Fruit fly (Drosophila melanogaster) whole organism, embryonic: ENCODE measurements around the gene Moe.

Source experiments
- CG10366 ChIP-seq: fragments of 200-800 bp; sonication (Bioruptor generic); IDR thresholded peaks from 2 replicates; pipeline ENCODE4 v1.3.6; 2022; ENCODE audit warnings: missing biosample characterization, missing genetic modification characterization
- CG10462 ChIP-seq: fragments of 200-800 bp; sonication (Bioruptor generic); optimal IDR thresholded peaks from 2 replicates; lab custom pipeline; 2016; ENCODE audit warnings: missing biosample characterization, missing genetic modification characterization
- CG10543 ChIP-seq: fragments of 200-800 bp; sonication (Bioruptor generic); optimal IDR thresholded peaks from 3 replicates; lab custom pipeline; 2017; ENCODE audit warnings: missing biosample characterization, mild to moderate bottlenecking, missing genetic modification characterization, moderate library complexity
- CG10565 ChIP-seq: fragments of 200-800 bp; sonication (Bioruptor generic); optimal IDR thresholded peaks from 3 replicates; lab custom pipeline; 2016; ENCODE audit warnings: missing biosample characterization, mild to moderate bottlenecking, missing genetic modification characterization
- CG11085 ChIP-seq: fragments of 200-800 bp; sonication (Bioruptor generic); IDR thresholded peaks from 2 replicates; pipeline ENCODE4 v1.3.6; 2022; ENCODE audit warnings: missing biosample characterization, missing genetic modification characterization
- CG11560 ChIP-seq: fragments of 200-800 bp; sonication (Bioruptor generic); IDR thresholded peaks from 3 replicates; pipeline ENCODE4 v1.3.6; 2022; ENCODE audit warnings: missing biosample characterization, missing genetic modification characterization
- CG14050 ChIP-seq: fragments of 200-800 bp; sonication (Bioruptor generic); IDR thresholded peaks from 3 replicates; pipeline ENCODE4 v1.3.6; 2022; ENCODE audit warnings: missing biosample characterization, missing genetic modification characterization
- CG14441 ChIP-seq: fragments of 200-800 bp; sonication (Bioruptor generic); IDR thresholded peaks from 2 replicates; pipeline ENCODE4 v1.3.6; 2022; ENCODE audit warnings: missing biosample characterization, missing genetic modification characterization
- CG14667 ChIP-seq: fragments of 200-800 bp; sonication (Bioruptor generic); IDR thresholded peaks from 2 replicates; pipeline ENCODE4 v1.3.6; 2022; ENCODE audit warnings: missing biosample characterization, missing genetic modification characterization
- CG14965 ChIP-seq: fragments of 200-800 bp; sonication (Bioruptor generic); optimal IDR thresholded peaks from 2 replicates; lab custom pipeline; 2016; ENCODE audit warnings: missing biosample characterization, missing genetic modification characterization, borderline replicate concordance
- CG17328 ChIP-seq: fragments of 200-800 bp; sonication (Bioruptor generic); IDR thresholded peaks from 2 replicates; pipeline ENCODE4 v1.3.6; 2022; ENCODE audit warnings: missing biosample characterization, missing genetic modification characterization
- CG2875 ChIP-seq: fragments of 200-800 bp; sonication (Bioruptor generic); optimal IDR thresholded peaks from 2 replicates; lab custom pipeline; 2017; ENCODE audit warnings: missing biosample characterization, mild to moderate bottlenecking, missing genetic modification characterization, missing genetic modification reagents
- CG2889 ChIP-seq: fragments of 200-800 bp; sonication (Bioruptor generic); IDR thresholded peaks from 3 replicates; pipeline ENCODE4 v1.3.6; 2022; ENCODE audit warnings: missing biosample characterization, missing genetic modification characterization
- CG30431 ChIP-seq: fragments of 200-800 bp; sonication (Bioruptor generic); optimal IDR thresholded peaks from 2 replicates; lab custom pipeline; 2017; ENCODE audit warnings: missing biosample characterization, missing genetic modification characterization
- CG4282 ChIP-seq: fragments of 200-800 bp; sonication (Bioruptor generic); optimal IDR thresholded peaks from 2 replicates; lab custom pipeline; 2016; ENCODE audit warnings: missing biosample characterization, missing genetic modification characterization
- CG7271 ChIP-seq: fragments of 200-800 bp; sonication (Bioruptor generic); optimal IDR thresholded peaks from 2 replicates; lab custom pipeline; 2018; ENCODE audit warnings: missing biosample characterization, mild to moderate bottlenecking, missing genetic modification characterization, moderate library complexity
- CG8944 ChIP-seq: fragments of 200-800 bp; sonication (Bioruptor generic); optimal IDR thresholded peaks from 3 replicates; lab custom pipeline; 2016; ENCODE audit warnings: missing biosample characterization, missing genetic modification characterization
- CG9797 ChIP-seq: fragments of 200-800 bp; sonication (Bioruptor generic); optimal IDR thresholded peaks from 3 replicates; lab custom pipeline; 2018; ENCODE audit warnings: missing biosample characterization, mild to moderate bottlenecking, missing genetic modification characterization
- CrebB ChIP-seq: fragments of 200-800 bp; sonication (Bioruptor generic); optimal IDR thresholded peaks from 3 replicates; lab custom pipeline; 2018; ENCODE audit warnings: missing biosample characterization, mild to moderate bottlenecking, missing genetic modification characterization
- Dref ChIP-seq: fragments of 200-800 bp; sonication (Bioruptor generic); IDR thresholded peaks from 2 replicates; pipeline ENCODE4 v1.3.6; 2022; ENCODE audit warnings: missing biosample characterization, missing genetic modification characterization
- HLH54F ChIP-seq: fragments of 200-800 bp; sonication (Bioruptor generic); optimal IDR thresholded peaks from 3 replicates; lab custom pipeline; 2016; ENCODE audit warnings: missing biosample characterization, missing genetic modification characterization
- Hand ChIP-seq: fragments of 200-800 bp; sonication (Bioruptor generic); optimal IDR thresholded peaks from 2 replicates; lab custom pipeline; 2017; ENCODE audit warnings: mild to moderate bottlenecking, missing biosample characterization, missing genetic modification reagents, missing genetic modification characterization
- Hr3 ChIP-seq: fragments of 200-800 bp; sonication (Bioruptor generic); optimal IDR thresholded peaks from 3 replicates; lab custom pipeline; 2016; ENCODE audit warnings: missing biosample characterization, missing genetic modification characterization
- Hr51 ChIP-seq, 2 experiments: fragments of 200-800 bp; sonication (Bioruptor generic); optimal IDR thresholded peaks; 2 replicates in 1 of 2; 3 replicates in 1 of 2; lab custom pipeline; 2016 to 2018; ENCODE audit warnings: missing biosample characterization in 2 of 2, missing genetic modification characterization in 2 of 2, mild to moderate bottlenecking in 1 of 2, moderate library complexity in 1 of 2
- MBD-R2 ChIP-seq: fragments of 200-800 bp; sonication (Bioruptor generic); IDR thresholded peaks from 2 replicates; pipeline ENCODE4 v1.3.6; 2022; ENCODE audit warnings: missing biosample characterization, missing genetic modification characterization
- MTF-1 ChIP-seq: fragments of 200-800 bp; sonication (Bioruptor generic); optimal IDR thresholded peaks from 2 replicates; lab custom pipeline; 2018; ENCODE audit warnings: missing biosample characterization, mild to moderate bottlenecking, missing genetic modification characterization, borderline replicate concordance
- Mad ChIP-seq: fragments of 200-800 bp; sonication (Bioruptor generic); optimal IDR thresholded peaks from 2 replicates; lab custom pipeline; 2016; ENCODE audit warnings: missing biosample characterization, missing genetic modification characterization
- Poxn ChIP-seq: fragments of 200-800 bp; sonication (Bioruptor generic); IDR thresholded peaks from 2 replicates; pipeline ENCODE4 v1.3.6; 2022; ENCODE audit warnings: missing biosample characterization, missing genetic modification characterization
- YL-1 ChIP-seq: fragments of 200-800 bp; sonication (Bioruptor generic); optimal IDR thresholded peaks from 3 replicates; lab custom pipeline; 2017; ENCODE audit warnings: missing biosample characterization, mild to moderate bottlenecking, missing genetic modification characterization
- ash1 ChIP-seq: fragments of 200-800 bp; sonication (Bioruptor generic); optimal IDR thresholded peaks from 2 replicates; lab custom pipeline; 2018; ENCODE audit warnings: missing biosample characterization, mild to moderate bottlenecking, missing genetic modification characterization
- bowl ChIP-seq: fragments of 200-800 bp; sonication (Bioruptor generic); IDR thresholded peaks from 2 replicates; pipeline ENCODE4 v1.3.6; 2022; ENCODE audit warnings: missing biosample characterization, missing genetic modification characterization
- ci ChIP-seq: fragments of 200-800 bp; sonication (Bioruptor generic); IDR thresholded peaks from 3 replicates; pipeline ENCODE4 v1.3.6; 2022; ENCODE audit warnings: missing biosample characterization, missing genetic modification characterization
- danr ChIP-seq: fragments of 200-800 bp; sonication (Bioruptor generic); IDR thresholded peaks from 2 replicates; pipeline ENCODE4 v1.3.6; 2022; ENCODE audit warnings: missing biosample characterization, missing genetic modification characterization
- esg ChIP-seq: fragments of 200-800 bp; sonication (Bioruptor generic); conservative IDR thresholded peaks from 2 replicates; pipeline ENCODE4 v1.3.6; 2022; ENCODE audit warnings: missing biosample characterization, missing genetic modification characterization
- gem ChIP-seq: fragments of 200-800 bp; sonication (Bioruptor generic); optimal IDR thresholded peaks from 2 replicates; lab custom pipeline; 2019; ENCODE audit warnings: missing biosample characterization, mild to moderate bottlenecking, missing genetic modification characterization, moderate library complexity
- gfzf ChIP-seq: fragments of 200-800 bp; sonication (Bioruptor generic); optimal IDR thresholded peaks from 2 replicates; lab custom pipeline; 2016; ENCODE audit warnings: missing biosample characterization, mild to moderate bottlenecking, missing genetic modification characterization, moderate library complexity
- gsb ChIP-seq: fragments of 200-800 bp; sonication (Bioruptor generic); IDR thresholded peaks from 2 replicates; pipeline ENCODE4 v1.3.6; 2022; ENCODE audit warnings: missing biosample characterization, missing genetic modification characterization
- nmo ChIP-seq: fragments of 200-800 bp; sonication (Bioruptor generic); optimal IDR thresholded peaks from 2 replicates; lab custom pipeline; 2018; ENCODE audit warnings: missing biosample characterization, mild to moderate bottlenecking, missing genetic modification characterization, moderate library complexity
- odd ChIP-seq: fragments of 200-800 bp; sonication (Bioruptor generic); optimal IDR thresholded peaks from 2 replicates; lab custom pipeline; 2017; ENCODE audit warnings: missing biosample characterization, mild to moderate bottlenecking, missing genetic modification characterization
- otp ChIP-seq: fragments of 200-800 bp; sonication (Bioruptor generic); IDR thresholded peaks from 3 replicates; pipeline ENCODE4, ENCODE4 v1.3.6; 2022; ENCODE audit warnings: missing biosample characterization, missing genetic modification characterization
- prd ChIP-seq, 3 experiments: fragments of >200 bp in 2 of 3; fragments of 200-800 bp in 1 of 3; sonication (Bioruptor generic) in 1 of 3; optimal IDR thresholded peaks in 2 of 3; IDR thresholded peaks in 1 of 3; 2 replicates in 2 of 3; 3 replicates in 1 of 3; pipeline versions ENCODE4 v1.3.6 to Lab custom; 2017 to 2022; ENCODE audit warnings: missing biosample characterization in 1 of 3, missing genetic modification characterization in 1 of 3
- scrt ChIP-seq: fragments of 200-800 bp; sonication (Bioruptor generic); optimal IDR thresholded peaks from 2 replicates; lab custom pipeline; 2018; ENCODE audit warnings: missing biosample characterization, mild to moderate bottlenecking, missing genetic modification characterization, moderate library complexity
- tap ChIP-seq: fragments of 200-800 bp; optimal IDR thresholded peaks from 3 replicates; lab custom pipeline; 2019; ENCODE audit warnings: missing biosample characterization, mild to moderate bottlenecking, missing genetic modification characterization, moderate library complexity
- tna ChIP-seq: fragments of 200-800 bp; sonication (Bioruptor generic); IDR thresholded peaks from 2 replicates; pipeline ENCODE4 v1.3.6; 2022; ENCODE audit warnings: missing biosample characterization, missing genetic modification characterization; ENCODE audit not compliant: partially characterized antibody
- ttk ChIP-seq: fragments of 200-800 bp; sonication (Bioruptor generic); IDR thresholded peaks from 2 replicates; pipeline ENCODE4 v2.1.2; 2022; ENCODE audit warnings: missing biosample characterization, missing genetic modification characterization
- tup ChIP-seq: fragments of 200-800 bp; sonication (Bioruptor generic); optimal IDR thresholded peaks from 2 replicates; lab custom pipeline; 2016; ENCODE audit warnings: missing biosample characterization, mild to moderate bottlenecking, missing genetic modification characterization, moderate library complexity
- unc-4 ChIP-seq: fragments of 200-800 bp; sonication (Bioruptor generic); IDR thresholded peaks from 2 replicates; pipeline ENCODE4 v1.3.6; 2022; ENCODE audit warnings: missing biosample characterization, missing genetic modification characterization; ENCODE audit not compliant: partially characterized antibody
- wor ChIP-seq: fragments of 200-800 bp; sonication (Bioruptor generic); IDR thresholded peaks from 2 replicates; pipeline ENCODE4 v1.3.6; 2022; ENCODE audit warnings: missing biosample characterization, missing genetic modification characterization
- zf30C ChIP-seq: fragments of 200-800 bp; sonication (Bioruptor generic); optimal IDR thresholded peaks from 3 replicates; lab custom pipeline; 2018; ENCODE audit warnings: missing biosample characterization, mild to moderate bottlenecking, missing genetic modification characterization

Moe gene

DNA sequence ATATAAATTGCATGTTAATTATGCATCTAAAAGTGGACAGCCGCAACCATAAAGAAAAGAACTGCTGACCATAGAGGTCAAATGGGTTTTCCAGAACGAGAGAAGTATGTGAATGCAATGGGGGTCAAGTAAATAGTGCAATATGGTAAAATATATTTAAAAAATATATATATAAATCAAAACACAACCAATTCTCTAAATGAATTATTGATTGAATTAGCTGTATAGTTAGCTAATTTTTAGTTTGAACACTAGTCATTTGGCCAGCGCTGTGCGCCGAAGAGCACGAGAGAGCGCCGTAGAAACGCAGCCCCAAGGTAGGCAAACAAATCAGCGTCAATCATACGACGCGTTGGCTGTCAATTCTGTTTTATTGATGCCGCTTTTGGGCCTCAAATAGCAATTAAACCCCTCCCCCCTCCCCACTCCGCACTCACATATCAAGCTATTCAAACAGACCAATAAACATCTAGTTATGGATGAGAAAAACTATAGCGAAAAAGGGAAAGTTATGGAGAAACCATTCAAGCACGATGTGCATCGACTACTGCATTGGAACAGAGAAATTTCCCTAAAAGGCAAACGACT lies 19.1 kb downstream of the Moe start (continued):
- TF ChIP-seq CG14667 (GFP tag; lab: Robert Waterston, UW) (peak; percentile 82), tup (no peak), danr (GFP tag; lab: Robert Waterston, UW) (peak; percentile 75), HLH54F (no peak), CG10366 (GFP tag; lab: Robert Waterston, UW) (peak; percentile 88), CG8944 (GFP tag; lab: Kevin White, UChicago) (no peak), unc-4 (GFP tag; lab: Robert Waterston, UW) (no peak), ci (GFP tag; lab: Robert Waterston, UW) (peak; percentile 94), Dref (no peak), scrt (GFP tag; lab: Kevin White, UChicago) (peak; percentile 74), MTF-1 (GFP tag; lab: Kevin White, UChicago) (peak; percentile 59), tna (GFP tag; lab: Robert Waterston, UW) (no peak), CG2889 (GFP tag; lab: Robert Waterston, UW) (peak; percentile 82), Hand (GFP tag; lab: Kevin White, UChicago) (peak; percentile 67), Hr3 (GFP tag; lab: Kevin White, UChicago) (peak; percentile 74), Poxn (GFP tag; lab: Robert Waterston, UW) (peak; percentile 32; the same call in 1 of the 2 replicates), CG4282 (GFP tag; lab: Kevin White, UChicago) (no peak), CG14050 (GFP tag; lab: Robert Waterston, UW) (peak; percentile 84), ttk (GFP tag; lab: Robert Waterston, UW) (peak; percentile 81), CG7271 (tag; lab: Kevin White, UChicago) (peak; percentile 52), tap (tag; lab: Kevin White, UChicago) (peak; percentile 85), gsb (GFP tag; lab: Robert Waterston, UW) (peak; percentile 81), odd (peak; percentile 70), wor (peak; percentile 79), CG10565 (GFP tag; lab: Kevin White, UChicago) (no peak), prd (optimal IDR thresholded peaks at IDR 0.05; lab: Kevin White, UChicago) (no peak), prd (GFP tag; IDR thresholded peaks at IDR 0.05; lab: Robert Waterston, UW) (peak; percentile 92), gfzf (GFP tag; lab: Kevin White, UChicago) (no peak), nmo (GFP tag; lab: Kevin White, UChicago) (peak; percentile 88), bowl (GFP tag; lab: Robert Waterston, UW) (peak; percentile 84), CrebB (tag; lab: Kevin White, UChicago) (peak; percentile 83), MBD-R2 (GFP tag; lab: Robert Waterston, UW) (peak; percentile 59), CG11085 (GFP tag; lab: Robert Waterston, UW) (peak; percentile 65), CG10462 (GFP tag; lab: Kevin White, UChicago) (peak; percentile 47), CG30431 (GFP tag; lab: Kevin White, UChicago) (peak; percentile 63), otp (GFP tag; lab: Robert Waterston, UW) (peak; percentile 90), Mad (GFP tag; lab: Kevin White, UChicago) (peak; percentile 16), gem (tag; lab: Kevin White, UChicago) (peak; percentile 89), CG2875 (GFP tag; lab: Kevin White, UChicago) (peak; percentile 64), CG9797 (GFP tag; lab: Kevin White, UChicago) (no peak), ash1 (no peak), CG17328 (GFP tag; lab: Robert Waterston, UW) (peak; percentile 94), YL-1 (GFP tag; lab: Kevin White, UChicago) (no peak), esg (GFP tag; lab: Robert Waterston, UW) (peak; percentile 87), CG11560 (peak; percentile 67), CG14965 (GFP tag; lab: Kevin White, UChicago) (no peak), zf30C (GFP tag; lab: Kevin White, UChicago) (no peak), CG14441 (peak; percentile 85), CG10543 (peak; percentile 19), Hr51 (GFP tag; optimal IDR thresholded peaks at IDR 0.05; lab: Kevin White, UChicago) (peak in 1 of 2 experiments; percentile 87)
